Worm (Caenorhabditis elegans): Measurements from ENCODE around the gene sru-19.
A peak's percentile ranks its signal among the peaks of the same experiment; 100 is the strongest.
"Not testable (repeated sequence)": the region's sequence is repeated elsewhere in the genome, so short reads cannot be mapped to it uniquely, and the experiment has no call there.

The sru-19 gene

DNA sequence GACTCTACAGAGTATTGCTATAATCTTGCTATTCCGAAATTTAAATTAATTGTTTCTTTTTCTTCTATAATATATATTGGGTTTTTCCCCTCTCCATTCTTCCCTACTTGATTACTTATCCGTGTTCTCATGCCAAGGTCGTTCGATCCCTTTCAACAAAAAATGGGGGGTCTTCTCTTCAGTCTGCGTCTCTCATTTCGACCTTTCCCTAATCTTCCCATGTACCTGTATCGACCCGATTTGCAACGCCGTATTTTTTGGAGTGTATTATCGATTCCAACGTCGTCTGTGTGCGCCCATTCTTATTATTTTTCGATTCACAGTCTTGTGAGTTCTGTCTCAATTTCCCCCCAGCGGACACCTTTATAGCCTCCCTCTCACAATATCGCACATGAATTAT is 30.6 kb upstream of the sru-19 start:
- TF ChIP-seq lim-7 (GFP tag; IDR thresholded peaks at IDR 0.05) (no peak), nhr-28 (tag; optimal IDR thresholded peaks at IDR 0.05) (peak; percentile 54), unc-39 (tag; optimal IDR thresholded peaks at IDR 0.05) (no peak), hif-1 (tag; optimal IDR thresholded peaks at IDR 0.05) (no peak), nhr-77 (tag; optimal IDR thresholded peaks at IDR 0.05) (no peak), ZK337.2 (GFP tag; IDR thresholded peaks at IDR 0.05) (no peak), nhr-25 (tag; optimal IDR thresholded peaks at IDR 0.05; ENCODE audit: borderline replicate concordance, insufficient read depth) (peak; percentile 55), T20F7.1 (GFP tag; optimal IDR thresholded peaks at IDR 0.05) (no peak), spr-1 (tag; optimal IDR thresholded peaks at IDR 0.05) (no peak)

DNA sequence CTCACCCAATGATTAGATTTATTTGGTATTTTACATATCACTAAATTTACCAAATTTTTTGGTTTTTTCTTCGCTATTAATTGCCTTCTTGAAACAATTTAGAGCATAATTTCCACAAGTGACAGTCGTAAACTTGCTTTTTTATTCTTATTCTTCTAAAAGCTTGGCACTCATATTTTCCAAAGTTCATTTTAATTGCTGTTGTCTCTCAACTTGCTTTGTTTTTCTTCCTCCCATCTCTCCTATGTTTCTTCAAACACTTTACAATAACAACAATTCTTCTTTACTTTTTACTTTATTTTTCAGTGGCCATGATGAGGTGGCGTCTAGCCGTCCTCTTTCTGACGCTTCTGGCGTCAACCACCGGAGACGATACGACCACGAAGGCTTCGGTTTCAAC is 30.0 kb upstream of the sru-19 start, which contains the start of gene igdb-2:
Gene igdb-2, plus strand, starts transcription at position 301 of the 400 bp plus-strand sequence.
- TF ChIP-seq ztf-11 (tag; optimal IDR thresholded peaks at IDR 0.05) (no peak), php-3 (GFP tag; IDR thresholded peaks at IDR 0.05) (no peak), madf-5 (GFP tag; IDR thresholded peaks at IDR 0.05) (no peak)

DNA sequence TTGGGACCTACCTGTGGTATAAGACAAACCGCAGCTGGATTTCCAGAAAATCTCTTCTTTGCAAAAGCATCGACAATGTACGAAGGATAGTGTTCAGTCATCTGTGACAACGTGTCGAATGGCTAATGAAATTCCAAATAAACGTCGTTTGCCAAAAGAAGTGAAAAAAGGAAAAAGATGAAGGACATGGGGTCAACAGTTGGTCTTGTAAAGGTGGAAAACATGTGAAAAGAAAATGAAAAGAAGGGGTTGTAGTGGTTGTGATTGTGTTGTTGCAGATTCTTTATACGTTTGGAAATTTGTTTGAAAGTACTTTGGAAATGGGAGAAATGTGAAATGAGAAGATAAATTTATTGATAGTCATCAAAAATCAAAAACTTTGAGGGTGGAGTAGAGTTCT is 21.4 kb upstream of the sru-19 start, which contains the start of gene T04A11.1:
Gene T04A11.1, minus strand, starts transcription at position 101 of the 400 bp plus-strand sequence.
- not testable (repeated sequence) for TF ChIP-seq ztf-7, nhr-76, ztf-11 (tag; optimal IDR thresholded peaks at IDR 0.05)

DNA sequence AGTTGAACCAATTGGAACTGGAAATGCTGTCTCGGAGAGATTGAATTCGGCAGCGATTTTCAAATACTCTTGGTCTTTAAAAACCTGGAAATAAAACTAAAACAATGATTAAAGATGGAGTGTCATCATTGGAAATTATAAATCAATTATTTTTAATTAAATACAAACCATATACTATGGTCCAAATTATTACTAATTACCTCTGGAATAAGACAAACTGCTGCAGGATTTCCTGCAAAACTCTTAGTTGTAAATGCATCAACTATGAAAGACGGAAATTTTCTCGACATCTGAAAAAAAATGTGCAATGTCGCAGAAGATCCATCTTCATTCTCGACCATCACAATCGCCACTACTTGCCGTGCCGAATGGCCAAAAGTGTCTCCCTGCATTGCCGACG is 19.6 kb upstream of the sru-19 start, which contains the start of gene igdb-1:
Gene igdb-1, plus strand, starts transcription at position 301 of the 400 bp plus-strand sequence.
- TF ChIP-seq dve-1 (tag; optimal IDR thresholded peaks at IDR 0.05; ENCODE audit: insufficient read depth); daf-19 (GFP tag; conservative IDR thresholded peaks at IDR 0.05); nhr-102 (tag; optimal IDR thresholded peaks at IDR 0.05): not testable (repeated sequence)

DNA sequence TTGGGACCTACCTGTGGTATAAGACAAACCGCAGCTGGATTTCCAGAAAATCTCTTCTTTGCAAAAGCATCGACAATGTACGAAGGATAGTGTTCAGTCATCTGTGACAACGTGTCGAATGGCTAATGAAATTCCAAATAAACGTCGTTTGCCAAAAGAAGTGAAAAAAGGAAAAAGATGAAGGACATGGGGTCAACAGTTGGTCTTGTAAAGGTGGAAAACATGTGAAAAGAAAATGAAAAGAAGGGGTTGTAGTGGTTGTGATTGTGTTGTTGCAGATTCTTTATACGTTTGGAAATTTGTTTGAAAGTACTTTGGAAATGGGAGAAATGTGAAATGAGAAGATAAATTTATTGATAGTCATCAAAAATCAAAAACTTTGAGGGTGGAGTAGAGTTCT is 13.9 kb upstream of the sru-19 start, which contains the start of gene T04A11.4:
Gene T04A11.4, minus strand, starts transcription at position 101 of the 400 bp plus-strand sequence.
- not testable (repeated sequence) for TF ChIP-seq mxl-2 (GFP tag; conservative IDR thresholded peaks at IDR 0.05); egl-27 (tag; optimal IDR thresholded peaks at IDR 0.05); pha-4 (GFP tag; IDR thresholded peaks at IDR 0.05); pha-4 (tag; optimal IDR thresholded peaks at IDR 0.05)

DNA sequence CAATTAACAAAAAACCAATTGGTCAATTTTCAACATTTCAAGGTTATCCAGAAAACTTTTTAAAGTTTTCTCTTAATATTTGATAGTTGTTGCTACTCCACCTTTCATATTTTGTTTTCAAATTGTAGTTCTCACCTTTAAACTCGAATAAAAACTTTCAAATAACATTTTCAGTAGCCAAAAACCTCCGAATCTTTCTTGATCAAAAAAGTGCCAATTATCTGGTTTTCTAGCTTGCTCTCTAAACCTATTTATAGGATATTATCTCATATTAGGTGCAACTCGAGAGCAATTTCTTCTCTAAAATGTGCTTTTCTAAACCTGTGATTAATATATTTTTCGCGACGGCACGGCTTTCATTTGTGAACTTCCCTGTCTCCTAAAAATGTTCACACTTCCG is 11.1 kb upstream of the sru-19 start, which contains the start of gene sru-26:
Gene sru-26, plus strand, starts transcription at position 301 of the 400 bp plus-strand sequence.
- no peak for TF ChIP-seq lin-39 (tag; optimal IDR thresholded peaks at IDR 0.05)
- TF ChIP-seq lin-29 (GFP tag; IDR thresholded peaks at IDR 0.05) = no peak
- no peak for TF ChIP-seq ztf-11 (tag; optimal IDR thresholded peaks at IDR 0.05)
- no peak for TF ChIP-seq fos-1 (tag; optimal IDR thresholded peaks at IDR 0.05)
- no peak for TF ChIP-seq hif-1 (tag; optimal IDR thresholded peaks at IDR 0.05)
- no peak for TF ChIP-seq rbr-2 (tag; optimal IDR thresholded peaks at IDR 0.05)
- TF ChIP-seq snpc-1.2 (GFP tag; IDR thresholded peaks at IDR 0.05) = no peak
- TF ChIP-seq ZK337.2 (GFP tag; IDR thresholded peaks at IDR 0.05) = no peak
- TF ChIP-seq dmd-8 (GFP tag; IDR thresholded peaks at IDR 0.05) = no peak
- TF ChIP-seq egl-43 (GFP tag; IDR thresholded peaks at IDR 0.05) = no peak

DNA sequence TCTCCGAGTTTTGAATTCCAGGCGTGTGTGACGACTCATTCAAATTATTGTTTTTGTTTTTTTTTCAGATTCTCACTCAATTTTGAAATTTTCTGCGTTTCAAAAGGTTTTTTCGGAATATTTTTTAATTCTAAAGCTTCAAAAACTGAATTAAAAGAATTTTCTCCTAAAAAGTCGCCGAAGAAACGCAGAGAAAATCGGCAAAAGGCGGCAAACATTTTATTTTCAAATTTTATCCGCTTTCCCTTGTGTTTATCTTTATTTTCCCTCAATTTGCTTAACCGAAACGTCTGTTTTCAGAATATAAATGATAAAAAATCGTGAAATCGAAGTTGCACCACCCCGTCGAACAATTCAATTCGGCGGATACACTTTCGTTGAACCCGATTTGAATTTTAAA is 7.8 kb upstream of the sru-19 start, which contains the start of gene him-6:
Gene him-6, plus strand, starts transcription at position 301 of the 400 bp plus-strand sequence.
- TF ChIP-seq F49E8.2 (tag; optimal IDR thresholded peaks at IDR 0.05; ENCODE audit: borderline replicate concordance) = no peak
- no peak for TF ChIP-seq dmd-9 (GFP tag; IDR thresholded peaks at IDR 0.05)
- TF ChIP-seq ctbp-1 (GFP tag; IDR thresholded peaks at IDR 0.05) = no peak
- TF ChIP-seq daf-12 (tag; optimal IDR thresholded peaks at IDR 0.05) = no peak
- TF ChIP-seq dmd-8 (GFP tag; IDR thresholded peaks at IDR 0.05) = no peak
- no peak for TF ChIP-seq nhr-76 (tag; optimal IDR thresholded peaks at IDR 0.05)
- TF ChIP-seq Y75B8A.6 (GFP tag; IDR thresholded peaks at IDR 0.05) = no peak
- no peak for TF ChIP-seq ceh-44 (GFP tag; IDR thresholded peaks at IDR 0.05)
